Fruit fly (Drosophila melanogaster) whole organism: ENCODE results near the gene Ire1.

Source experiments
- CG8478 ChIP-seq: fragments of >200 bp; optimal IDR thresholded peaks from 2 replicates; lab custom pipeline; 2018; ENCODE audit warnings: inconsistent platforms
- Dll ChIP-seq: fragments of >200 bp; optimal IDR thresholded peaks from 2 replicates; lab custom pipeline; 2017
- EcR ChIP-seq, 2 experiments: fragments of >200 bp; optimal IDR thresholded peaks; 2 replicates each; lab custom pipeline; 2017; ENCODE audit warnings: missing biosample characterization in 2 of 2, missing genetic modification characterization in 2 of 2, missing genetic modification reagents in 2 of 2
- pan ChIP-seq: fragments of >200 bp; optimal IDR thresholded peaks from 2 replicates; lab custom pipeline; 2017
- psq ChIP-seq: fragments of >200 bp; optimal IDR thresholded peaks from 2 replicates; lab custom pipeline; 2017
- usp ChIP-seq: fragments of >200 bp; optimal IDR thresholded peaks from 2 replicates; lab custom pipeline; 2017; ENCODE audit warnings: missing biosample characterization, missing genetic modification characterization, mixed read lengths

DNA sequence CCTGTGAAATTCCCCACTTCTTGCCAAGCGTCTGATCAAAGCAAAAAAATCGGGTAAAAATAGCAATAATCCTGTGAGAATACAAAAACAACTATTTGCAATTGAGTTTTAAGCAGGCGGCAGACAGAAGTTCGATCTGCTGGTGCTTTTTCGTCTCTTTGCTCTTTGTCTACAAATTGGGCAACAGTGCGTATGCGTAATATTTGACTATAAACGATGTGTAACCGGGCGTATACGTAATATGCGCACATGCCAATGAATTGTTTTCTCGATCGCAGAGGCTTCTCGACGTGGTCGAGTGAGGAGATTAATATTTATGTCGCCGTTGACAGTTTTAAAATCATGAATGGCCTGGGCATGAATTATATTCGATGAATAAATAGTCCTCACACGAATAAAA lies 34.2 kb upstream of the Ire1 start:
- TF ChIP-seq pan (no peak), usp (GFP tag; lab: Kevin White, UChicago) (no peak), CG8478 (no peak), EcR (GFP tag; optimal IDR thresholded peaks at IDR 0.05; lab: Kevin White, UChicago) (no peak), Dll (lab: Kevin White, UChicago) (no peak), psq (lab: Kevin White, UChicago) (no peak)
